Fruit fly (Drosophila melanogaster): Measurements from ENCODE around the gene cas.

DNA sequence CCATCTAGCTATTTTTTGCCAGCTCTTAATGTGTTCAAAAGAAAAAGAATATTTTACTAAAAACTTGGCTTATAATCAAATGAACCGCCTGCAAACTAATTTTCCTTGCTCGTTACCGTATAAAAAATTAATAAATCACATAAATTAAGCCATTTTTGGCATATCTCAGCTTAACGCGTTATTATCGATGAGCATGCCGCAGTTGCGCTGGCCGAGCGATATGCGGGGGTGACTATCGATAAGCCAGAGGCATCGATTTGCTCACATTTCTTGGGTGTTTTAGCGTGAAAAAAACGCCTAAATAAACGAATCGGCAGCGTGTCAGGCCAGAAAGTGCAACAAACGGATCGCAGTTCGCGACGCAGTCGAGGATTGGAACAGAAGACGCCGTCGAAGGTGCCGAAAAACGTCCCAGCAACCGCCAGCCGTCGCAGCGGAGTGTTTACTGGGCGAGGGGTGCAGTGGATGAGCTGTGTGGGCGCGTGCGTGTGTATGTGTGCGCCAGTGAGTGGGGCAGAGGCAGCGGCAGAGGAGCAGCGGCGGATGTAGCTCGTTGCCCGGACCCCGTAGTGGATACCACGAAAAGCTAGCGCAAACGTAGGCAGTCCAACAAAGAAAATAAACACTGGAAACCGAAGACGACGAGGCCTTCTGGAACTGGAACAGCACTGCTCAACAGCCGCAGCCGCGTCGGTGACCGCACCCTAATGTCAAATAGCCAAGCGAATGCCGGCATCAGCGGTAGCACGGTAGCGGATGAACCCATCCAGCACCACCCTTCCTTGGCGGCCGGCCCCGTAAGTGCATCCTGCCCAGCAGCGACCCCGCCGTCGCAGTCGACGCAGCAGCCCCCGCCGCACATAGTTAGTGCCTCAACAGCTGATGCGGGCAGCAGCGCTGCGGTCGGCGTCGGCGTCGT lies 25.9 kb upstream of the cas start, which contains the start of the genes Sym and Madm:
- TF ChIP-seq jumu (GFP tag; optimal IDR thresholded peaks at IDR 0.05): peak; percentile 22
- no peak for TF ChIP-seq CG33557 (GFP tag; optimal IDR thresholded peaks at IDR 0.05)
- TF ChIP-seq prd (optimal IDR thresholded peaks at IDR 0.05): no peak
- peak; percentile 72 for TF ChIP-seq prd (GFP tag; IDR thresholded peaks at IDR 0.05)
- TF ChIP-seq CG12155 (GFP tag; optimal IDR thresholded peaks at IDR 0.05): peak; percentile 16
- TF ChIP-seq ara (GFP tag; IDR thresholded peaks at IDR 0.05): no peak
- TF ChIP-seq fru (optimal IDR thresholded peaks at IDR 0.05): no peak
- no peak for TF ChIP-seq sens-2 (GFP tag; IDR thresholded peaks at IDR 0.05)
- peak; percentile 1 for TF ChIP-seq CG7786 (GFP tag; optimal IDR thresholded peaks at IDR 0.05)
- peak; percentile 90 for TF ChIP-seq Scr (GFP tag; IDR thresholded peaks at IDR 0.05; ENCODE audit: partially characterized antibody)
- TF ChIP-seq CG6689 (GFP tag; IDR thresholded peaks at IDR 0.05): no peak
- TF ChIP-seq CG13296 (GFP tag; optimal IDR thresholded peaks at IDR 0.05): no peak
- TF ChIP-seq unpg (GFP tag; optimal IDR thresholded peaks at IDR 0.05): no peak

Data from whole organism, embryonic.